Worm (Caenorhabditis elegans) whole organism, L3 larva: ENCODE results near the gene ifas-2.

ENCODE experiments used
- ama-1 ChIP-seq: fragments of 150-350 bp; optimal IDR thresholded peaks from 2 replicates; lab custom pipeline; 2018
- fos-1 ChIP-seq: fragments of 150-350 bp; optimal IDR thresholded peaks from 2 replicates; lab custom pipeline; 2014; ENCODE audit warnings: missing biosample characterization, missing genetic modification characterization
- hmg-11 ChIP-seq: sonication (generic microtip); optimal IDR thresholded peaks from 2 replicates; lab custom pipeline; 2016; ENCODE audit warnings: missing genetic modification characterization, missing compliant biosample characterization
- pha-4 ChIP-seq: fragments of 150-350 bp; optimal IDR thresholded peaks from 2 replicates; lab custom pipeline; 2014; ENCODE audit warnings: missing biosample characterization, missing genetic modification reagents, missing genetic modification characterization
- snpc-4 ChIP-seq: fragments of 150-350 bp; optimal IDR thresholded peaks from 2 replicates; lab custom pipeline; 2014; ENCODE audit warnings: missing biosample characterization, missing genetic modification characterization
- unc-62 ChIP-seq: fragments of 150-350 bp; sonication (generic microtip); optimal IDR thresholded peaks from 4 replicates; lab custom pipeline; 2014; ENCODE audit warnings: missing biosample characterization, missing genetic modification reagents, missing genetic modification characterization
- zag-1 ChIP-seq: fragments of 150-350 bp; optimal IDR thresholded peaks from 2 replicates; lab custom pipeline; 2014; ENCODE audit warnings: missing biosample characterization, missing genetic modification characterization

DNA sequence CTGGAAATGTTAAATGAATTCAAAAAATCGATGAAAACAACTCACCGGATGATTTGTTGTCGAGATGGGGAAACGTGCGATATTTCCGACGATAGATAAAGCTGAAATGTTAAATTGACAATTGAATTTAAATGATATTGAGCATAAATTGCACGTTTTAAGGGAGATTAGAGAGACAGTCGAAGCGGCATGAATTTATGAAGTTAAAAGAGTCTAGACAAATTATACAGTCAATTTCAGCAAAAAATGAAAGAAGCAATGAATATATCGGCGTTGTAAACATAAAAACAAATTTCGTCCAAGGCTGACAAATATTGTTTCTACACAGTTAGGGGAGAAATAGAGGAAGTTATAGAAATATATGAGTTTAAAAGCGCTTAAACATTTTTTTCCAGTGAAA is 38.7 kb upstream of the ifas-2 start, which contains the start of gene Y102A5C.36:
- no peak for TF ChIP-seq zag-1 (tag; lab: Kevin White, UChicago)
- no peak for TF ChIP-seq ama-1 (lab: Kevin White, UChicago)
- no peak for TF ChIP-seq hmg-11 (tag; lab: Kevin White, UChicago)
- no peak for TF ChIP-seq snpc-4 (tag; lab: Kevin White, UChicago)
- no peak for TF ChIP-seq unc-62 (GFP tag; lab: Kevin White, UChicago)
- TF ChIP-seq fos-1, result no peak
- TF ChIP-seq pha-4 (tag; lab: Kevin White, UChicago), result no peak
